Worm (Caenorhabditis elegans) whole organism, L4/young adult: ENCODE measurements around the gene nspc-20.

Experiments used
- W03F9.2 ChIP-seq: fragments of 150-350 bp; optimal IDR thresholded peaks from 2 replicates; lab custom pipeline; 2014; ENCODE audit warnings: missing biosample characterization, missing genetic modification characterization
- dao-5 ChIP-seq: sonication (generic microtip); optimal IDR thresholded peaks from 2 replicates; lab custom pipeline; 2016; ENCODE audit warnings: missing genotype, missing genetic modification characterization, moderate library complexity, missing compliant biosample characterization
- him-1 ChIP-seq: sonication (generic microtip); optimal IDR thresholded peaks from 2 replicates; lab custom pipeline; 2016; ENCODE audit warnings: missing genotype, missing genetic modification reagents, missing genetic modification characterization, missing compliant biosample characterization

ce11 chrX:14549709-14550199 lies 19.7 kb upstream of the nspc-20 start, which contains the start of gene ram-5:
- TF ChIP-seq him-1 (tag; lab: Kevin White, UChicago) (no peak), W03F9.2 (tag; lab: Kevin White, UChicago) (no peak), dao-5 (no peak)
